Worm (Caenorhabditis elegans) whole organism, late embryonic: ENCODE data around the gene str-44.

Experiments used
- C08G9.2 ChIP-seq: sonication (generic microtip); optimal IDR thresholded peaks from 2 replicates; lab custom pipeline; 2016; ENCODE audit warnings: mild to moderate bottlenecking, missing genetic modification characterization, moderate library complexity, missing compliant biosample characterization
- Y22D7AL.16 ChIP-seq: sonication (generic microtip); optimal IDR thresholded peaks from 2 replicates; lab custom pipeline; 2016; ENCODE audit warnings: missing genetic modification characterization, missing compliant biosample characterization
- ceh-18 ChIP-seq: sonication (generic microtip); optimal IDR thresholded peaks from 2 replicates; lab custom pipeline; 2016; ENCODE audit warnings: missing genetic modification characterization, missing compliant biosample characterization
- ceh-48 ChIP-seq: sonication (generic microtip); optimal IDR thresholded peaks from 2 replicates; lab custom pipeline; 2016; ENCODE audit warnings: missing genetic modification characterization, inconsistent platforms, missing compliant biosample characterization
- fkh-10 ChIP-seq: fragments of 150-350 bp; optimal IDR thresholded peaks from 2 replicates; lab custom pipeline; 2014; ENCODE audit warnings: missing biosample characterization, missing genetic modification reagents, missing genetic modification characterization
- nfya-1 ChIP-seq: sonication (generic microtip); optimal IDR thresholded peaks from 2 replicates; lab custom pipeline; 2017; ENCODE audit warnings: missing genetic modification characterization, mild to moderate bottlenecking, missing compliant biosample characterization, antibody characterized with exemption, moderate library complexity
- pqm-1 ChIP-seq: sonication (generic microtip); optimal IDR thresholded peaks from 2 replicates; lab custom pipeline; 2016; ENCODE audit warnings: missing genetic modification characterization, missing compliant biosample characterization

ce11 chrIV:7196853-7197252, 19.9 kb downstream of the str-44 start, which contains the start of gene unc-8:
- TF ChIP-seq fkh-10, result no peak
- no peak for TF ChIP-seq nfya-1 (tag; lab: Kevin White, UChicago)
- TF ChIP-seq ceh-48 (tag; lab: Kevin White, UChicago), result no peak
- TF ChIP-seq pqm-1 (tag; lab: Kevin White, UChicago), result no peak
- no peak for TF ChIP-seq ceh-18 (tag; lab: Kevin White, UChicago)
- TF ChIP-seq C08G9.2 (tag; lab: Kevin White, UChicago), result no peak
- no peak for TF ChIP-seq Y22D7AL.16
